Fruit fly (Drosophila melanogaster) whole organism, embryonic: ENCODE data around the gene TbCMF46.

Experiments
- Awh ChIP-seq: fragments of 200-800 bp; sonication (Bioruptor generic); IDR thresholded peaks from 2 replicates; pipeline ENCODE4, ENCODE4 v1.3.6; 2022; ENCODE audit warnings: missing biosample characterization, missing genetic modification characterization
- Bgb ChIP-seq: fragments of 200-800 bp; sonication (Bioruptor generic); IDR thresholded peaks from 2 replicates; pipeline ENCODE4 v1.3.6; 2022; ENCODE audit warnings: missing biosample characterization, missing genetic modification characterization; ENCODE audit not compliant: partially characterized antibody
- Bteb2 ChIP-seq: fragments of 200-800 bp; sonication (Bioruptor generic); optimal IDR thresholded peaks from 2 replicates; lab custom pipeline; 2016; ENCODE audit warnings: missing biosample characterization, missing genetic modification characterization
- CG10267 ChIP-seq: fragments of 200-800 bp; sonication (Bioruptor generic); optimal IDR thresholded peaks from 2 replicates; lab custom pipeline; 2018; ENCODE audit warnings: missing biosample characterization, mild to moderate bottlenecking, missing genetic modification characterization, moderate library complexity
- CG10543 ChIP-seq: fragments of 200-800 bp; sonication (Bioruptor generic); optimal IDR thresholded peaks from 3 replicates; lab custom pipeline; 2017; ENCODE audit warnings: missing biosample characterization, mild to moderate bottlenecking, missing genetic modification characterization, moderate library complexity
- CG12744 ChIP-seq: fragments of 200-800 bp; sonication (Bioruptor generic); optimal IDR thresholded peaks from 2 replicates; lab custom pipeline; 2016; ENCODE audit warnings: missing biosample characterization, missing genetic modification characterization
- CG13287 ChIP-seq: fragments of 200-800 bp; sonication (Bioruptor generic); IDR thresholded peaks from 2 replicates; pipeline ENCODE4 v1.3.6; 2022; ENCODE audit warnings: missing biosample characterization, missing genetic modification characterization; ENCODE audit not compliant: partially characterized antibody
- CG13296 ChIP-seq: fragments of 200-800 bp; sonication (Bioruptor generic); optimal IDR thresholded peaks from 3 replicates; lab custom pipeline; 2018; ENCODE audit warnings: missing biosample characterization, mild to moderate bottlenecking, missing genetic modification characterization
- CG14710 ChIP-seq: fragments of 200-800 bp; sonication (Bioruptor generic); optimal IDR thresholded peaks from 3 replicates; lab custom pipeline; 2019; ENCODE audit warnings: missing biosample characterization, mild to moderate bottlenecking, missing genetic modification characterization, moderate library complexity
- CG15514 ChIP-seq: fragments of 200-800 bp; sonication (Bioruptor generic); optimal IDR thresholded peaks from 3 replicates; lab custom pipeline; 2017; ENCODE audit warnings: missing biosample characterization, missing genetic modification characterization, mild to moderate bottlenecking, moderate library complexity, missing genetic modification reagents
- CG1792 ChIP-seq: fragments of 200-800 bp; sonication (Bioruptor generic); optimal IDR thresholded peaks from 2 replicates; lab custom pipeline; 2016; ENCODE audit warnings: missing biosample characterization, missing genetic modification characterization
- CG1832 ChIP-seq: fragments of 200-800 bp; sonication (Bioruptor generic); optimal IDR thresholded peaks from 2 replicates; lab custom pipeline; 2017; ENCODE audit warnings: missing biosample characterization, mild to moderate bottlenecking, missing genetic modification characterization, inconsistent platforms
- CG18619 ChIP-seq: fragments of 200-800 bp; sonication (Bioruptor generic); optimal IDR thresholded peaks from 3 replicates; lab custom pipeline; 2017; ENCODE audit warnings: missing biosample characterization, mild to moderate bottlenecking, missing genetic modification characterization
- CG2116 ChIP-seq: fragments of 200-800 bp; sonication (Bioruptor generic); optimal IDR thresholded peaks from 3 replicates; lab custom pipeline; 2018; ENCODE audit warnings: missing biosample characterization, mild to moderate bottlenecking, missing genetic modification characterization
- CG34224 ChIP-seq: fragments of 200-800 bp; sonication (Bioruptor generic); IDR thresholded peaks from 3 replicates; pipeline ENCODE4 v1.3.6; 2022; ENCODE audit warnings: missing biosample characterization, missing genetic modification characterization; ENCODE audit not compliant: partially characterized antibody
- CG34422 ChIP-seq: fragments of 200-800 bp; sonication (Bioruptor generic); IDR thresholded peaks from 3 replicates; pipeline ENCODE4 v1.3.6; 2022; ENCODE audit warnings: missing biosample characterization, missing genetic modification characterization
- CG42726 ChIP-seq: fragments of 200-800 bp; sonication (Bioruptor generic); IDR thresholded peaks from 2 replicates; pipeline ENCODE4 v1.3.6; 2022; ENCODE audit warnings: missing biosample characterization, missing genetic modification characterization; ENCODE audit not compliant: partially characterized antibody
- CG6791 ChIP-seq: fragments of 200-800 bp; sonication (Bioruptor generic); IDR thresholded peaks from 3 replicates; pipeline ENCODE4 v1.3.6; 2022; ENCODE audit warnings: missing biosample characterization, missing genetic modification characterization; ENCODE audit not compliant: partially characterized antibody
- CG8290 ChIP-seq, 3 experiments: fragments of 200-800 bp; sonication (Bioruptor generic); optimal IDR thresholded peaks; 2 replicates each; lab custom pipeline; 2016 to 2019; ENCODE audit warnings: missing biosample characterization in 3 of 3, missing genetic modification characterization in 3 of 3, mild to moderate bottlenecking in 2 of 3, moderate library complexity in 1 of 3
- CG9437 ChIP-seq: fragments of 200-800 bp; sonication (Bioruptor generic); optimal IDR thresholded peaks from 2 replicates; lab custom pipeline; 2018; ENCODE audit warnings: missing biosample characterization, mild to moderate bottlenecking, missing genetic modification characterization
- CHES-1-like ChIP-seq: fragments of 200-800 bp; sonication (Bioruptor generic); optimal IDR thresholded peaks from 2 replicates; lab custom pipeline; 2016; ENCODE audit warnings: missing biosample characterization, missing genetic modification characterization
- CrebB ChIP-seq: fragments of 200-800 bp; sonication (Bioruptor generic); optimal IDR thresholded peaks from 3 replicates; lab custom pipeline; 2018; ENCODE audit warnings: missing biosample characterization, mild to moderate bottlenecking, missing genetic modification characterization
- Dll ChIP-seq: fragments of 200-800 bp; sonication (Bioruptor generic); IDR thresholded peaks from 4 replicates; pipeline ENCODE4 v1.3.6; 2022; ENCODE audit warnings: missing biosample characterization, missing genetic modification characterization; ENCODE audit not compliant: partially characterized antibody
- Dp ChIP-seq: fragments of 200-800 bp; sonication (Bioruptor generic); optimal IDR thresholded peaks from 2 replicates; lab custom pipeline; 2018; ENCODE audit warnings: missing biosample characterization, mild to moderate bottlenecking, missing genetic modification characterization, moderate library complexity
- E2f2 ChIP-seq: fragments of 200-800 bp; sonication (Bioruptor generic); IDR thresholded peaks from 2 replicates; pipeline ENCODE4 v1.3.6; 2022; ENCODE audit warnings: missing biosample characterization, missing genetic modification characterization
- Ets97D ChIP-seq: fragments of 200-800 bp; sonication (Bioruptor generic); optimal IDR thresholded peaks from 3 replicates; lab custom pipeline; 2016; ENCODE audit warnings: missing biosample characterization, missing genetic modification characterization
- HmgZ ChIP-seq: fragments of 200-800 bp; sonication (Bioruptor generic); optimal IDR thresholded peaks from 2 replicates; lab custom pipeline; 2018; ENCODE audit warnings: missing biosample characterization, mild to moderate bottlenecking, missing genetic modification characterization
- MBD-R2 ChIP-seq: fragments of 200-800 bp; sonication (Bioruptor generic); IDR thresholded peaks from 2 replicates; pipeline ENCODE4 v1.3.6; 2022; ENCODE audit warnings: missing biosample characterization, missing genetic modification characterization
- MESR4 ChIP-seq: fragments of 200-800 bp; sonication (Bioruptor generic); optimal IDR thresholded peaks from 2 replicates; lab custom pipeline; 2018; ENCODE audit warnings: missing biosample characterization, mild to moderate bottlenecking, missing genetic modification characterization, moderate library complexity
- Myb ChIP-seq: fragments of 200-800 bp; sonication (Bioruptor generic); optimal IDR thresholded peaks from 2 replicates; lab custom pipeline; 2016; ENCODE audit warnings: missing biosample characterization, missing genetic modification characterization
- PHDP ChIP-seq: fragments of 200-800 bp; sonication (Bioruptor generic); optimal IDR thresholded peaks from 3 replicates; lab custom pipeline; 2018; ENCODE audit warnings: missing biosample characterization, mild to moderate bottlenecking, missing genetic modification characterization, moderate library complexity
- Scr ChIP-seq: fragments of 200-800 bp; sonication (Bioruptor generic); IDR thresholded peaks from 2 replicates; pipeline ENCODE4 v1.3.6; 2022; ENCODE audit warnings: missing biosample characterization, missing genetic modification characterization; ENCODE audit not compliant: partially characterized antibody
- Sry-δ ChIP-seq: fragments of 200-800 bp; sonication (Bioruptor generic); optimal IDR thresholded peaks from 2 replicates; lab custom pipeline; 2016; ENCODE audit warnings: missing biosample characterization, missing genetic modification characterization
- TFAM ChIP-seq: fragments of 200-800 bp; sonication (Bioruptor generic); optimal IDR thresholded peaks from 2 replicates; lab custom pipeline; 2017; ENCODE audit warnings: missing biosample characterization, missing genetic modification characterization, inconsistent platforms
- al ChIP-seq: fragments of 200-800 bp; sonication (Bioruptor generic); IDR thresholded peaks from 2 replicates; pipeline ENCODE4 v1.3.6; 2022; ENCODE audit warnings: missing biosample characterization, missing genetic modification characterization
- bbx ChIP-seq: fragments of 200-800 bp; sonication (Bioruptor generic); IDR thresholded peaks from 2 replicates; pipeline ENCODE4 v1.3.6; 2022; ENCODE audit warnings: missing biosample characterization, missing genetic modification characterization; ENCODE audit not compliant: partially characterized antibody
- bcd ChIP-seq: fragments of 200-800 bp; sonication (Bioruptor generic); optimal IDR thresholded peaks from 2 replicates; lab custom pipeline; 2017; ENCODE audit warnings: missing biosample characterization, mild to moderate bottlenecking, missing genetic modification characterization
- crp ChIP-seq, 2 experiments: fragments of 200-800 bp; sonication (Bioruptor generic); optimal IDR thresholded peaks; 2 replicates in 1 of 2; 3 replicates in 1 of 2; lab custom pipeline; 2017; ENCODE audit warnings: missing biosample characterization in 2 of 2, missing genetic modification characterization in 2 of 2, mild to moderate bottlenecking in 1 of 2, moderate library complexity in 1 of 2
- dati ChIP-seq: fragments of 200-800 bp; sonication (Bioruptor generic); IDR thresholded peaks from 2 replicates; pipeline ENCODE4 v1.3.6; 2022; ENCODE audit warnings: missing biosample characterization, missing genetic modification characterization
- gro ChIP-seq: fragments of 200-800 bp; sonication (Bioruptor generic); optimal IDR thresholded peaks from 2 replicates; lab custom pipeline; 2016; ENCODE audit warnings: missing biosample characterization, missing genetic modification characterization
- hbn ChIP-seq: fragments of 200-800 bp; sonication (Bioruptor generic); IDR thresholded peaks from 2 replicates; pipeline ENCODE4 v1.3.6; 2022; ENCODE audit warnings: missing biosample characterization, missing genetic modification characterization; ENCODE audit not compliant: partially characterized antibody
- hkb ChIP-seq, 2 experiments: fragments of 200-800 bp in 1 of 2; fragments of >200 bp in 1 of 2; sonication (Bioruptor generic) in 1 of 2; IDR thresholded peaks in 1 of 2; optimal IDR thresholded peaks in 1 of 2; 2 replicates each; pipeline versions ENCODE4 v1.3.6 to Lab custom; 2017 to 2022; ENCODE audit warnings: missing biosample characterization in 1 of 2, missing genetic modification characterization in 1 of 2
- klu ChIP-seq: fragments of 200-800 bp; sonication (Bioruptor generic); IDR thresholded peaks from 2 replicates; pipeline ENCODE4 v1.3.6; 2022; ENCODE audit warnings: missing biosample characterization, missing genetic modification characterization
- lab ChIP-seq: fragments of 200-800 bp; sonication (Bioruptor generic); optimal IDR thresholded peaks from 3 replicates; lab custom pipeline; 2017; ENCODE audit warnings: missing biosample characterization, missing genetic modification characterization, mild to moderate bottlenecking, moderate library complexity, missing genetic modification reagents
- phol ChIP-seq: fragments of 200-800 bp; sonication (Bioruptor generic); optimal IDR thresholded peaks from 3 replicates; lab custom pipeline; 2018; ENCODE audit warnings: missing biosample characterization, mild to moderate bottlenecking, missing genetic modification characterization, moderate library complexity
- tna ChIP-seq: fragments of 200-800 bp; sonication (Bioruptor generic); IDR thresholded peaks from 2 replicates; pipeline ENCODE4 v1.3.6; 2022; ENCODE audit warnings: missing biosample characterization, missing genetic modification characterization; ENCODE audit not compliant: partially characterized antibody
- vnd ChIP-seq: fragments of 200-800 bp; sonication (Bioruptor generic); IDR thresholded peaks from 3 replicates; pipeline ENCODE4 v1.3.6; 2022; ENCODE audit warnings: missing biosample characterization, missing genetic modification characterization; ENCODE audit not compliant: partially characterized antibody

TbCMF46 gene

DNA sequence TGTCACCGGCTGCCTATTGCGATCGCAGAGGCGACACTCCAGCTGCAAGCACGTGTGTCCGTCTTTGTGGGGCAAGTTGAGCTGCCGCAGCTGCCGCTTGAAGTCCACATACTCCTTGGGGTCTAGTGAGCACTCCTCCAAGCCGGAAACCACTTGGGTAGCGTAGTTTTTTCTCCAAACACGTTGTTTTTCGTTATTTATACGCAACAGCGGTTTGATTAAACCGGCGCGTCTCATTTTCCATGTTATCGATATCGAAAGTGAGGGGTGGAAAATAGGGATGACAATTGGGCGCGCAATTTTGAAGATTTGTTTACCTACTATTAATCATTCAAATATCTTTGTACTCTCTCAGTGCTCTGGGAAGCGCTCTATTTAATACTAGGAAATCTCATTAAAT, 31.5 kb downstream of the TbCMF46 start, which contains the start of gene mtDNA-helicase (continued):
- TF ChIP-seq bbx (GFP tag; lab: Robert Waterston, UW) (peak; percentile 60; the same call in 1 of the 2 replicates), CHES-1-like (GFP tag; lab: Kevin White, UChicago) (peak; percentile 6), CG10543 (no peak), CG1832 (GFP tag; lab: Kevin White, UChicago) (no peak), MESR4 (GFP tag; lab: Kevin White, UChicago) (peak; percentile 52), CrebB (tag; lab: Kevin White, UChicago) (no peak), klu (GFP tag; lab: Robert Waterston, UW) (peak; percentile 38; the same call in 1 of the 2 replicates), CG18619 (no peak), CG34422 (GFP tag; lab: Robert Waterston, UW) (peak; percentile 49; the same call in 2 of the 3 replicates), CG1792 (no peak), CG6791 (GFP tag; lab: Robert Waterston, UW) (peak; percentile 62; the same call in 1 of the 3 replicates), lab (no peak), CG10267 (tag; lab: Kevin White, UChicago) (peak; percentile 9), Scr (GFP tag; lab: Robert Waterston, UW) (peak; percentile 62), CG13296 (GFP tag; lab: Kevin White, UChicago) (no peak), dati (GFP tag; lab: Robert Waterston, UW) (no peak), Dll (peak; percentile 72; the same call in 3 of the 4 replicates), Myb (GFP tag; lab: Kevin White, UChicago) (peak; percentile 37), CG15514 (peak; percentile 5), al (GFP tag; lab: Robert Waterston, UW) (no peak), CG2116 (GFP tag; lab: Kevin White, UChicago) (peak; percentile 94), TFAM (GFP tag; lab: Kevin White, UChicago) (no peak), E2f2 (GFP tag; lab: Robert Waterston, UW) (peak; percentile 91), tna (peak; percentile 51), Ets97D (GFP tag; lab: Kevin White, UChicago) (no peak), crp (GFP tag; optimal IDR thresholded peaks at IDR 0.05; lab: Kevin White, UChicago) (peak in 1 of 2 experiments; percentile 34), CG12744 (no peak), phol (tag; lab: Kevin White, UChicago) (peak; percentile 48), vnd (0 out of 3 replicates have a peak, but pooled peaks have one; percentile 41), Bteb2 (GFP tag; lab: Kevin White, UChicago) (no peak), CG14710 (tag; lab: Kevin White, UChicago) (no peak), Sry-δ (GFP tag; lab: Kevin White, UChicago) (peak; percentile 72), CG42726 (no peak), Awh (no peak), Dp (GFP tag; lab: Kevin White, UChicago) (peak; percentile 86), bcd (GFP tag; lab: Kevin White, UChicago) (no peak), hbn (GFP tag; lab: Robert Waterston, UW) (peak; percentile 51; the same call in 1 of the 2 replicates), MBD-R2 (GFP tag; lab: Robert Waterston, UW) (peak; percentile 75), CG13287 (GFP tag; lab: Robert Waterston, UW) (peak; percentile 65), gro (GFP tag; lab: Kevin White, UChicago) (no peak), CG34224 (peak; percentile 54; the same call in 2 of the 3 replicates), Bgb (GFP tag; lab: Robert Waterston, UW) (peak; percentile 57), CG8290 (GFP tag; optimal IDR thresholded peaks at IDR 0.05; lab: Kevin White, UChicago) (no peak), CG8290 (tag; optimal IDR thresholded peaks at IDR 0.05; lab: Kevin White, UChicago) (peak in 1 of 2 experiments; percentile 4), HmgZ (tag; lab: Kevin White, UChicago) (peak; percentile 41), CG9437 (GFP tag; lab: Kevin White, UChicago) (peak; percentile 23), hkb (optimal IDR thresholded peaks at IDR 0.05; lab: Kevin White, UChicago) (no peak), hkb (GFP tag; IDR thresholded peaks at IDR 0.05; lab: Robert Waterston, UW) (peak; percentile 35; the same call in 1 of the 2 replicates), PHDP (no peak)
